Worm (Caenorhabditis elegans): Measurements from ENCODE around the gene sri-28.

- no peak for TF ChIP-seq ama-1 (optimal IDR thresholded peaks at IDR 0.05)
- no peak for TF ChIP-seq sea-1 (GFP tag; conservative IDR thresholded peaks at IDR 0.05)
- TF ChIP-seq ceh-36 (tag; optimal IDR thresholded peaks at IDR 0.05), result no peak
Observed at ce11 chrII:3003667-3004066, 44.8 kb upstream of the sri-28 start, which contains the start of gene lido-11.
